Worm (Caenorhabditis elegans) whole organism, dauer: Measurements from ENCODE around the gene sptl-3.

ENCODE experiments used
- unc-62 ChIP-seq: sonication (generic microtip); optimal IDR thresholded peaks from 2 replicates; lab custom pipeline; 2017; ENCODE audit warnings: missing biosample characterization, missing genetic modification reagents, missing genetic modification characterization

sptl-3 gene

ce11 chrV:13909400-13909799, 16.3 kb downstream of the sptl-3 start, which contains the start of gene C06B3.7:
TSS of gene C06B3.7 (plus strand) at chrV:13909686.
- TF ChIP-seq unc-62 = no peak

ce11 chrV:13915390-13915789, 22.3 kb downstream of the sptl-3 start, which contains the start of gene gcy-32:
TSS of gene gcy-32 (minus strand) at chrV:13915490.
- no peak for TF ChIP-seq unc-62

- no peak for TF ChIP-seq unc-62
Observed at ce11 chrV:13916196-13916595, 23.1 kb downstream of the sptl-3 start, which contains the start of gene str-252. TSS of gene str-252 (plus strand) at chrV:13916496.

DNA sequence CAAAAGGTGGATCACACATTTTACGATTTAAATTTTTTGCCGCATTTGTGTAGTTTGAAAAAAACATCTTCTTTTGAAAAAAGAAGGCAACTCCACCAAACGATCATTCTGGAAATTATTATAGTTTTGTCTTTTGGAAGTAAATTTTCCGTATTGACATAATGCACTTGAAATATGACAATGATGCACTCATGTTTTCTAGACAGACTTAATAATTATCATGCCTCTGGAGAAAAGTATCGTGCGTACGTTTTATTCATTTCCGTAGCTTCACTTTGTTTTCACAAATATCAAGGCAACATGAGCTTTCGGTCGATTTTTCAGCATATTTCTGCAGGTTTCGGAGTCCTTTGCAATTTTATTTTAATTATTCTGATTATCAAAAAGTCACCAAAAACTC, 25.2 kb downstream of the sptl-3 start, which contains the start of gene str-250:
Gene str-250, plus strand, starts transcription at position 301 of the 400 bp plus-strand sequence.
- TF ChIP-seq unc-62 = no peak

- no peak for TF ChIP-seq unc-62
Observed at ce11 chrV:13920730-13921129, 27.6 kb downstream of the sptl-3 start, which contains the start of gene srx-42. TSS of gene srx-42 (plus strand) at chrV:13921030.

ce11 chrV:13923851-13924250, 30.7 kb downstream of the sptl-3 start, which contains the start of gene srxa-11:
TSS of gene srxa-11 (plus strand) at chrV:13924151.
- TF ChIP-seq unc-62 = no peak

ce11 chrV:13926398-13926797, 33.3 kb downstream of the sptl-3 start, which contains the start of gene srxa-12:
TSS of gene srxa-12 (plus strand) at chrV:13926698.
- no peak for TF ChIP-seq unc-62

- TF ChIP-seq unc-62 = no peak
Observed at ce11 chrV:13929503-13929902, 36.4 kb downstream of the sptl-3 start, which contains the start of gene srxa-13. TSS of gene srxa-13 (plus strand) at chrV:13929803.

ce11 chrV:13931225-13931624, 38.1 kb downstream of the sptl-3 start, which contains the start of gene C06B3.16:
TSS of gene C06B3.16 (plus strand) at chrV:13931525.
- TF ChIP-seq unc-62 = no peak

DNA sequence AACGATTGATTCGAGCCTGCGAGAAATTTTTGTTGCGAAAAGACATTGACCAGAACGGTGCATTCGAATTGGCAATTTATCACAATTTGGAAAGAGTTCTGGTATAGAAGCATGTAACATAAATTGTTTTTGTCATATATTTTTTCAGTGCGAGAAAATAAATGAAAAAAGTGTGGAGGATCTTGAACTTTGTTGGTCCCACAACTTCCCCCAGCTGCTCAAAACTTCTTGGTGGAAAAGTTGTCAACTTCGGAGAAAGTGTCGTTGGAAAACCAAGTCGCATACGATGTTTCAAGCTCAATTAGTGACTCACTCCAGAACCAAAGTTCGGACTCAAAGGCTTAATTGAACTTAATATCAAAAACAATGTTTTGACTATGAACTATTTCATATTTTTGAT, 38.8 kb downstream of the sptl-3 start:
- no peak for TF ChIP-seq unc-62

DNA sequence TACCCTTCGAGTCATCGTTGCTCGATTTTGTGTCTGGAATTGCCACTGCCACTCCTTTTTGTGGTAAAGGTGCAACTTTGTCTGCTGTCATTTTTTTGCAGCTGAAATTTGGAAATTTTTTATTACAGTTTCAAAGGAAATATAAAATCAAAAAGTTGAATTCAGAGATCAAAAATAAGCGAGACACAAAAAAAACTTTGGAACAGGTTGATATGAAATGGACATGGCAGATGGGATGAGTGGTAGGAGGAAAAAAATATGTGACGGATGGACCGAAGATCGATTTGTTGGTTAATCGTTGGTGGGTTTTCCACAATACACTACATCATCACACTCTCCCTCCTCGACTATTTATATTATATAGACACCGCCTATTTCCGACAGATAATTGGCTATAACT, 41.4 kb downstream of the sptl-3 start, which contains the start of gene R10D12.1:
Gene R10D12.1, minus strand, starts transcription at position 101 of the 400 bp plus-strand sequence.
- TF ChIP-seq unc-62 = no peak

DNA sequence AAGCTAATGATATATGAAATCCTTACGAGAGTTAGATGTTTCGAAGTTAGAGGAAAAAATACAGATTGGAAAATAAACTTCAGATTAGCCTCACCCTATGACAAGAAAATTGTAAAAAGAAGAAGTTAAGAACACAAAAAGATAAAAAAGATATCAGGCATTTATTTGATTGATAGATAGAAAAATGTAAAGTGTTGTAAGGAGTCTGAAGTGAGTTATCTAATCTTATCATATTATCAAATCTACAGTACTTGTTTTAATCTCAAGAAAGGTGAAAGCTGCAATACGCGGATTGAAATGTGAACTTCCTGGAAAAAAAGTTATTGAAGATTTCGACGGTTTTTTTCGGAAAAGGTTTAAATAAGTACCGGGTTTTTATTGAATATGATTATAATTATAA, 42.3 kb downstream of the sptl-3 start:
- no peak for TF ChIP-seq unc-62

DNA sequence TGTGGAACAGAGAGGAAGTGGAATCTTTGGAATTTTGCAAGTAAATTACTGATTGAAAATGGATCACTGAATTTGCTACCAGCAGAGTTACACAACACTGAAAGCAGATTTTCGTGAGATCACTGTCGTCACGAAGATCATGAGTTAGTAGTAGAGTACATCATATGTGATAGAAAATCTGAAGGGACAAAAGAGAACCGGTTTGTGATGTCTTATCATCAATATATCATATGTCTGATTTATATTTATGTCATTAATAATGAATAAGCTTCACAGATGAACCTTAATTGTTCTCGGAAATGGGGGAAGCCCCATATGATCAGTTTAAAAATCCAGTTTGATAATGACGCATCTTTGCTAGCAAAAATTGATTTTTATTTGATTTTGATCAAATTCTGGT, 42.9 kb downstream of the sptl-3 start:
- no peak for TF ChIP-seq unc-62

ce11 chrV:13936850-13937249, 43.7 kb downstream of the sptl-3 start, which contains the start of gene srw-145:
TSS of gene srw-145 (plus strand) at chrV:13937150.
- TF ChIP-seq unc-62 = no peak

DNA sequence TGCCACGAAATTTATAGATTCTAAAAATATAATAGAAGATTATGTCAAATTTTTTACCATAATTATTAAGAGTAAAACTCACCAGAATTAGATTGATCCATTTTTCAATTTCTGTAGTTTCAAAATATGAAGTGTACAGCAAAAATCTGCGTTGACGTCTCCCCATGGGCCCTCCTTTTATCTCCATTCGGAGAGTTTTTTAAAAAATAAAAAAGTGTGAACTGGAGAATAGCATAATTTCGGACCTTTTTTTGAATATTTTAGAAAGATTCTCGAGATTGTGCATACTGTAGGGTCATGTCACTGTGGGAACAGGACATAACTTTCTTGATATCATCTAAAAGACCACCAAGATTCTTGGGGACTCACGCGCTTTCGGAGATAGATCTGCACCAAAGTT, 49.0 kb downstream of the sptl-3 start, which contains the start of gene dpr-1:
Gene dpr-1, minus strand, starts transcription at position 101 of the 400 bp plus-strand sequence.
- TF ChIP-seq unc-62 = no peak
